Worm (Caenorhabditis elegans) whole organism, late embryonic: ENCODE measurements around the gene ints-9.

Experiments used
- dmd-4 ChIP-seq: sonication (generic microtip); optimal IDR thresholded peaks from 2 replicates; lab custom pipeline; 2016; ENCODE audit warnings: borderline replicate concordance, missing genetic modification characterization, missing compliant biosample characterization
- dve-1 ChIP-seq: sonication (generic microtip); optimal IDR thresholded peaks from 2 replicates; lab custom pipeline; 2017; ENCODE audit warnings: antibody characterized with exemption, mild to moderate bottlenecking, missing genetic modification characterization, missing compliant biosample characterization
- lim-6 ChIP-seq: sonication (generic microtip); optimal IDR thresholded peaks from 2 replicates; lab custom pipeline; 2016; ENCODE audit warnings: missing genetic modification characterization, missing compliant biosample characterization
- npax-4 ChIP-seq: sonication (generic microtip); optimal IDR thresholded peaks from 2 replicates; lab custom pipeline; 2016; ENCODE audit warnings: missing genetic modification characterization, missing compliant biosample characterization
- odd-2 ChIP-seq: sonication (generic microtip); optimal IDR thresholded peaks from 2 replicates; lab custom pipeline; 2017; ENCODE audit warnings: antibody characterized with exemption, mild to moderate bottlenecking, missing genetic modification characterization, missing compliant biosample characterization
- pax-1 ChIP-seq: fragments of 150-350 bp; optimal IDR thresholded peaks from 2 replicates; lab custom pipeline; 2014; ENCODE audit warnings: missing biosample characterization, missing genetic modification characterization
- pha-2 ChIP-seq: sonication (generic microtip); optimal IDR thresholded peaks from 2 replicates; lab custom pipeline; 2017; ENCODE audit warnings: mild to moderate bottlenecking, missing genetic modification characterization, missing compliant biosample characterization
- ztf-16 ChIP-seq: sonication (generic microtip); optimal IDR thresholded peaks from 2 replicates; lab custom pipeline; 2017; ENCODE audit warnings: missing genetic modification characterization, missing compliant biosample characterization

ce11 chrV:7604858-7605257 lies 29.3 kb downstream of the ints-9 start, which contains the start of gene clec-213:
- TF ChIP-seq ztf-16 (tag; lab: Kevin White, UChicago) (no peak), dmd-4 (no peak), odd-2 (no peak), pax-1 (no peak), lim-6 (tag; lab: Kevin White, UChicago) (no peak), pha-2 (tag; lab: Kevin White, UChicago) (no peak), dve-1 (tag; lab: Kevin White, UChicago) (no peak), npax-4 (tag; lab: Kevin White, UChicago) (no peak)
